Fruit fly (Drosophila melanogaster): Measurements from ENCODE around the gene CG13996.

dm6 chr2L:5990447-5990846 lies 30.2 kb upstream of the CG13996 start:
- no peak for TF ChIP-seq pan (optimal IDR thresholded peaks at IDR 0.05)
- TF ChIP-seq dmrt93B (GFP tag; optimal IDR thresholded peaks at IDR 0.05), result no peak
- no peak for TF ChIP-seq lola (GFP tag; optimal IDR thresholded peaks at IDR 0.05)
